Worm (Caenorhabditis elegans) whole organism, L2 larva: ENCODE measurements around the gene D1014.2.

Experiments used
- F13H6.1 ChIP-seq: sonication (generic microtip); optimal IDR thresholded peaks from 2 replicates; lab custom pipeline; 2016; ENCODE audit warnings: missing genetic modification characterization, missing compliant biosample characterization
- ZK546.5 ChIP-seq: sonication (generic microtip); optimal IDR thresholded peaks from 2 replicates; lab custom pipeline; 2017; ENCODE audit warnings: missing biosample characterization, missing genetic modification characterization
- ama-1 ChIP-seq: fragments of 150-350 bp; optimal IDR thresholded peaks from 2 replicates; lab custom pipeline; 2018; ENCODE audit warnings: inconsistent platforms
- crh-2 ChIP-seq: sonication (generic microtip); optimal IDR thresholded peaks from 2 replicates; lab custom pipeline; 2017; ENCODE audit warnings: missing biosample characterization, missing genetic modification characterization
- dmd-4 ChIP-seq: sonication (generic microtip); optimal IDR thresholded peaks from 2 replicates; lab custom pipeline; 2017; ENCODE audit warnings: missing biosample characterization, missing genetic modification characterization
- egl-27 ChIP-seq: sonication (generic microtip); optimal IDR thresholded peaks from 3 replicates; lab custom pipeline; 2017; ENCODE audit warnings: missing biosample characterization, missing genetic modification reagents, missing genetic modification characterization
- lin-39 ChIP-seq: fragments of 150-350 bp; optimal IDR thresholded peaks from 2 replicates; lab custom pipeline; 2014; ENCODE audit warnings: missing biosample characterization, missing genetic modification reagents, missing genetic modification characterization
- lsy-2 ChIP-seq, 2 experiments: fragments of 150-350 bp in 1 of 2; sonication (generic microtip) in 1 of 2; optimal IDR thresholded peaks; 2 replicates each; lab custom pipeline; 2014 to 2017; ENCODE audit warnings: missing biosample characterization in 2 of 2, missing genetic modification characterization in 2 of 2
- nhr-21 ChIP-seq: fragments of 150-350 bp; optimal IDR thresholded peaks from 2 replicates; lab custom pipeline; 2014; ENCODE audit warnings: missing biosample characterization, missing genetic modification characterization
- nhr-237 ChIP-seq: fragments of 150-350 bp; optimal IDR thresholded peaks from 2 replicates; lab custom pipeline; 2014; ENCODE audit warnings: missing biosample characterization, missing genetic modification characterization
- skn-1 ChIP-seq: sonication (generic microtip); optimal IDR thresholded peaks from 2 replicates; lab custom pipeline; 2017; ENCODE audit warnings: missing biosample characterization, missing genetic modification characterization
- snpc-4 ChIP-seq: fragments of 150-350 bp; optimal IDR thresholded peaks from 2 replicates; lab custom pipeline; 2014; ENCODE audit warnings: missing biosample characterization, missing genetic modification characterization
- unc-39 ChIP-seq: fragments of 150-350 bp; optimal IDR thresholded peaks from 2 replicates; lab custom pipeline; 2014; ENCODE audit warnings: missing biosample characterization, missing genetic modification characterization
- unc-55 ChIP-seq: fragments of 150-350 bp; sonication (generic microtip); optimal IDR thresholded peaks from 3 replicates; lab custom pipeline; 2014; ENCODE audit warnings: missing biosample characterization, missing genetic modification reagents, missing genetic modification characterization

ce11 chrV:8144515-8144914 lies 810 bp downstream of the D1014.2 start:
- TF ChIP-seq dmd-4 (tag; lab: Kevin White, UChicago), result no peak
- no peak for TF ChIP-seq ama-1 (lab: Kevin White, UChicago)
- TF ChIP-seq egl-27 (tag; lab: Kevin White, UChicago), result no peak
- no peak for TF ChIP-seq lin-39
- no peak for TF ChIP-seq ZK546.5 (tag; lab: Kevin White, UChicago)
- TF ChIP-seq skn-1 (tag; lab: Kevin White, UChicago), result no peak
- TF ChIP-seq nhr-21 (tag; lab: Kevin White, UChicago), result no peak
- TF ChIP-seq crh-2 (tag; lab: Kevin White, UChicago), result no peak
- TF ChIP-seq unc-39 (tag; lab: Kevin White, UChicago), result no peak
- no peak for TF ChIP-seq nhr-237 (tag; lab: Kevin White, UChicago)
- TF ChIP-seq F13H6.1, result no peak
- no peak for TF ChIP-seq unc-55 (GFP tag; lab: Kevin White, UChicago)
- no peak for TF ChIP-seq lsy-2 (tag; optimal IDR thresholded peaks at IDR 0.05; lab: Kevin White, UChicago)
- TF ChIP-seq snpc-4 (tag; lab: Kevin White, UChicago), result no peak
